Fruit fly (Drosophila melanogaster) whole organism, prepupa: ENCODE measurements around the gene Chmp1.
A peak's percentile ranks its signal among the peaks of the same experiment; 100 is the strongest.

Experiments used
- CG10631 ChIP-seq: fragments of 200-800 bp; sonication (Bioruptor generic); optimal IDR thresholded peaks from 2 replicates; lab custom pipeline; 2016; ENCODE audit warnings: missing biosample characterization, missing genetic modification characterization
- CG15336 ChIP-seq: fragments of 200-800 bp; sonication (Bioruptor generic); IDR thresholded peaks from 2 replicates; pipeline ENCODE4 v1.3.6; 2022; ENCODE audit warnings: missing biosample characterization, missing genetic modification characterization
- CG4318 ChIP-seq: fragments of 200-800 bp; sonication (Bioruptor generic); optimal IDR thresholded peaks from 3 replicates; lab custom pipeline; 2017; ENCODE audit warnings: missing biosample characterization, mild to moderate bottlenecking, missing genetic modification characterization
- CG6808 ChIP-seq: fragments of 200-800 bp; sonication (Bioruptor generic); optimal IDR thresholded peaks from 3 replicates; lab custom pipeline; 2017; ENCODE audit warnings: missing biosample characterization, missing genetic modification characterization, mild to moderate bottlenecking, moderate library complexity, missing genetic modification reagents
- CG8119 ChIP-seq: fragments of 200-800 bp; sonication (Bioruptor generic); IDR thresholded peaks from 3 replicates; pipeline ENCODE4 v1.3.6; 2022; ENCODE audit warnings: missing biosample characterization, missing genetic modification characterization
- CG8632 ChIP-seq: fragments of 200-800 bp; sonication (Bioruptor generic); optimal IDR thresholded peaks from 3 replicates; lab custom pipeline; 2016; ENCODE audit warnings: missing biosample characterization, missing genetic modification characterization
- Eip93F ChIP-seq: fragments of 200-800 bp; sonication (Bioruptor generic); optimal IDR thresholded peaks from 2 replicates; lab custom pipeline; 2016; ENCODE audit warnings: missing biosample characterization, mild to moderate bottlenecking, missing genetic modification characterization
- Gug ChIP-seq: fragments of 200-800 bp; sonication (Bioruptor generic); IDR thresholded peaks from 2 replicates; pipeline ENCODE4 v1.3.6; 2022; ENCODE audit warnings: missing biosample characterization, missing genetic modification characterization
- Hr38 ChIP-seq: sonication (Bioruptor generic); optimal IDR thresholded peaks from 2 replicates; lab custom pipeline; 2016; ENCODE audit warnings: missing biosample characterization, missing genetic modification characterization
- Hr39 ChIP-seq: fragments of 200-800 bp; sonication (Bioruptor generic); optimal IDR thresholded peaks from 2 replicates; lab custom pipeline; 2016; ENCODE audit warnings: missing biosample characterization, missing genetic modification characterization
- acj6 ChIP-seq: fragments of 200-800 bp; sonication (Bioruptor generic); optimal IDR thresholded peaks from 3 replicates; lab custom pipeline; 2016; ENCODE audit warnings: missing biosample characterization, missing genetic modification characterization
- cyc ChIP-seq: fragments of 200-800 bp; sonication (Bioruptor generic); optimal IDR thresholded peaks from 3 replicates; lab custom pipeline; 2016; ENCODE audit warnings: missing biosample characterization, missing genetic modification characterization
- fkh ChIP-seq: fragments of 200-800 bp; sonication (Bioruptor generic); optimal IDR thresholded peaks from 3 replicates; lab custom pipeline; 2017; ENCODE audit warnings: missing biosample characterization, mild to moderate bottlenecking, missing genetic modification characterization, moderate library complexity

dm6 chr3L:18675363-18675866, 8.4 kb downstream of the Chmp1 start, which contains the start of the genes GNBP2 and GNBP1:
- peak; percentile 91 for TF ChIP-seq CG8632 (GFP tag; lab: Kevin White, UChicago)
- peak; percentile 85 for TF ChIP-seq acj6 (GFP tag; lab: Kevin White, UChicago)
- TF ChIP-seq CG4318 (GFP tag; lab: Kevin White, UChicago), result peak; percentile 55
- TF ChIP-seq CG10631 (GFP tag; lab: Kevin White, UChicago), result peak; percentile 88
- peak; percentile 50 for TF ChIP-seq Hr39
- no peak for TF ChIP-seq CG6808 (GFP tag; lab: Kevin White, UChicago)
- peak; percentile 92 for TF ChIP-seq Gug (GFP tag; lab: Robert Waterston, UW)
- no peak for TF ChIP-seq fkh (GFP tag; lab: Kevin White, UChicago)
- TF ChIP-seq Eip93F (GFP tag; lab: Kevin White, UChicago), result peak; percentile 37
- peak; percentile 95 for TF ChIP-seq CG8119
- peak; percentile 85 for TF ChIP-seq cyc (GFP tag; lab: Kevin White, UChicago)
- peak; percentile 96 for TF ChIP-seq CG15336 (GFP tag; lab: Robert Waterston, UW)
- TF ChIP-seq Hr38 (GFP tag; lab: Kevin White, UChicago), result no peak
